Fruit fly (Drosophila melanogaster) whole organism, embryonic: ENCODE data around the gene Cyp303a1.

Source experiments
- Ada2b ChIP-seq: fragments of 200-800 bp; sonication (Bioruptor generic); IDR thresholded peaks from 2 replicates; pipeline ENCODE4 v1.3.6; 2022; ENCODE audit warnings: missing biosample characterization, missing genetic modification characterization
- CG1024 ChIP-seq: fragments of 200-800 bp; sonication (Bioruptor generic); IDR thresholded peaks from 2 replicates; pipeline ENCODE4 v1.3.6; 2022; ENCODE audit warnings: missing biosample characterization, missing genetic modification characterization
- CG10274 ChIP-seq: fragments of 200-800 bp; sonication (Bioruptor generic); optimal IDR thresholded peaks from 3 replicates; lab custom pipeline; 2017; ENCODE audit warnings: missing biosample characterization, mild to moderate bottlenecking, missing genetic modification characterization
- CG10959 ChIP-seq: fragments of 200-800 bp; sonication (Bioruptor generic); IDR thresholded peaks from 2 replicates; pipeline ENCODE4 v1.3.6; 2022; ENCODE audit warnings: missing biosample characterization, missing genetic modification characterization
- CG15479 ChIP-seq: fragments of 200-800 bp; sonication (Bioruptor generic); optimal IDR thresholded peaks from 3 replicates; lab custom pipeline; 2019; ENCODE audit warnings: missing biosample characterization, mild to moderate bottlenecking, missing genetic modification characterization, moderate library complexity
- CG17612 ChIP-seq: fragments of 200-800 bp; sonication (Bioruptor generic); IDR thresholded peaks from 2 replicates; pipeline ENCODE4 v1.3.6; 2022; ENCODE audit warnings: missing biosample characterization, missing genetic modification characterization
- CG17802 ChIP-seq: fragments of 200-800 bp; sonication (Bioruptor generic); optimal IDR thresholded peaks from 2 replicates; lab custom pipeline; 2018; ENCODE audit warnings: missing biosample characterization, mild to moderate bottlenecking, missing genetic modification characterization, moderate library complexity
- CG18262 ChIP-seq: fragments of 200-800 bp; optimal IDR thresholded peaks from 3 replicates; lab custom pipeline; 2019; ENCODE audit warnings: missing biosample characterization, mild to moderate bottlenecking, missing genetic modification characterization, moderate library complexity
- CG18619 ChIP-seq: fragments of 200-800 bp; sonication (Bioruptor generic); optimal IDR thresholded peaks from 3 replicates; lab custom pipeline; 2017; ENCODE audit warnings: missing biosample characterization, mild to moderate bottlenecking, missing genetic modification characterization
- CG2199 ChIP-seq: fragments of 200-800 bp; sonication (Bioruptor generic); IDR thresholded peaks from 3 replicates; pipeline ENCODE4 v1.3.6; 2022; ENCODE audit warnings: missing biosample characterization, missing genetic modification characterization
- CG2889 ChIP-seq: fragments of 200-800 bp; sonication (Bioruptor generic); IDR thresholded peaks from 3 replicates; pipeline ENCODE4 v1.3.6; 2022; ENCODE audit warnings: missing biosample characterization, missing genetic modification characterization
- CG4854 ChIP-seq: fragments of 200-800 bp; sonication (Bioruptor generic); optimal IDR thresholded peaks from 2 replicates; lab custom pipeline; 2016; ENCODE audit warnings: missing biosample characterization, missing genetic modification characterization, inconsistent platforms
- CG5180 ChIP-seq: fragments of 200-800 bp; sonication (Bioruptor generic); optimal IDR thresholded peaks from 3 replicates; lab custom pipeline; 2017; ENCODE audit warnings: missing biosample characterization, missing genetic modification characterization, mild to moderate bottlenecking, moderate library complexity, missing genetic modification reagents
- CG8089 ChIP-seq: fragments of 200-800 bp; sonication (Bioruptor generic); optimal IDR thresholded peaks from 3 replicates; lab custom pipeline; 2016; ENCODE audit warnings: missing biosample characterization, missing genetic modification characterization
- CG8290 ChIP-seq, 3 experiments: fragments of 200-800 bp; sonication (Bioruptor generic); optimal IDR thresholded peaks; 2 replicates each; lab custom pipeline; 2016 to 2019; ENCODE audit warnings: missing biosample characterization in 3 of 3, missing genetic modification characterization in 3 of 3, mild to moderate bottlenecking in 2 of 3, moderate library complexity in 1 of 3
- CG9797 ChIP-seq: fragments of 200-800 bp; sonication (Bioruptor generic); optimal IDR thresholded peaks from 3 replicates; lab custom pipeline; 2018; ENCODE audit warnings: missing biosample characterization, mild to moderate bottlenecking, missing genetic modification characterization
- CG9932 ChIP-seq: fragments of 200-800 bp; sonication (Bioruptor generic); IDR thresholded peaks from 2 replicates; pipeline ENCODE4 v1.3.6; 2022; ENCODE audit warnings: missing biosample characterization, missing genetic modification characterization
- CTCF ChIP-seq: fragments of 200-800 bp; sonication (Bioruptor generic); optimal IDR thresholded peaks from 2 replicates; lab custom pipeline; 2017; ENCODE audit warnings: missing biosample characterization, mild to moderate bottlenecking, missing genetic modification characterization, moderate library complexity
- CoRest ChIP-seq: fragments of 200-800 bp; sonication (Bioruptor generic); optimal IDR thresholded peaks from 3 replicates; lab custom pipeline; 2018; ENCODE audit warnings: missing biosample characterization, mild to moderate bottlenecking, missing genetic modification characterization, moderate library complexity
- D19B ChIP-seq: fragments of 200-800 bp; sonication (Bioruptor generic); optimal IDR thresholded peaks from 2 replicates; lab custom pipeline; 2017; ENCODE audit warnings: missing biosample characterization, mild to moderate bottlenecking, missing genetic modification characterization
- Dip2 ChIP-seq: fragments of 200-800 bp; sonication (Bioruptor generic); IDR thresholded peaks from 2 replicates; pipeline ENCODE4 v1.3.6; 2022; ENCODE audit warnings: missing biosample characterization, missing genetic modification characterization
- Fer2 ChIP-seq: fragments of 200-800 bp; sonication (Bioruptor generic); optimal IDR thresholded peaks from 2 replicates; lab custom pipeline; 2018; ENCODE audit warnings: missing biosample characterization, mild to moderate bottlenecking, missing genetic modification characterization, moderate library complexity
- H15 ChIP-seq: fragments of 200-800 bp; sonication (Bioruptor generic); IDR thresholded peaks from 3 replicates; pipeline ENCODE4 v1.3.6; 2022; ENCODE audit warnings: missing biosample characterization, missing genetic modification characterization
- Hey ChIP-seq: fragments of 200-800 bp; sonication (Bioruptor generic); optimal IDR thresholded peaks from 3 replicates; lab custom pipeline; 2018; ENCODE audit warnings: missing biosample characterization, mild to moderate bottlenecking, missing genetic modification characterization
- Hmx ChIP-seq: fragments of 200-800 bp; sonication (Bioruptor generic); optimal IDR thresholded peaks from 2 replicates; lab custom pipeline; 2016; ENCODE audit warnings: missing biosample characterization, missing genetic modification characterization
- Hr39 ChIP-seq: fragments of >200 bp; optimal IDR thresholded peaks from 2 replicates; lab custom pipeline; 2017
- NfI ChIP-seq: fragments of 200-800 bp; sonication (Bioruptor generic); optimal IDR thresholded peaks from 3 replicates; lab custom pipeline; 2018; ENCODE audit warnings: missing biosample characterization, mild to moderate bottlenecking, missing genetic modification characterization, moderate library complexity
- Optix ChIP-seq: fragments of 200-800 bp; sonication (Bioruptor generic); IDR thresholded peaks from 3 replicates; pipeline ENCODE4 v1.3.6; 2022; ENCODE audit warnings: missing biosample characterization, missing genetic modification characterization
- Sry-δ ChIP-seq: fragments of 200-800 bp; sonication (Bioruptor generic); optimal IDR thresholded peaks from 2 replicates; lab custom pipeline; 2016; ENCODE audit warnings: missing biosample characterization, missing genetic modification characterization
- TFAM ChIP-seq: fragments of 200-800 bp; sonication (Bioruptor generic); optimal IDR thresholded peaks from 2 replicates; lab custom pipeline; 2017; ENCODE audit warnings: missing biosample characterization, missing genetic modification characterization, inconsistent platforms
- ash1 ChIP-seq: fragments of 200-800 bp; sonication (Bioruptor generic); optimal IDR thresholded peaks from 2 replicates; lab custom pipeline; 2018; ENCODE audit warnings: missing biosample characterization, mild to moderate bottlenecking, missing genetic modification characterization
- bbx ChIP-seq: fragments of 200-800 bp; sonication (Bioruptor generic); IDR thresholded peaks from 2 replicates; pipeline ENCODE4 v1.3.6; 2022; ENCODE audit warnings: missing biosample characterization, missing genetic modification characterization; ENCODE audit not compliant: partially characterized antibody
- cg ChIP-seq: fragments of 200-800 bp; sonication (Bioruptor generic); optimal IDR thresholded peaks from 3 replicates; lab custom pipeline; 2019; ENCODE audit warnings: missing biosample characterization, mild to moderate bottlenecking, missing genetic modification characterization, moderate library complexity
- chif ChIP-seq, 2 experiments: fragments of 200-800 bp; sonication (Bioruptor generic); optimal IDR thresholded peaks; 3 replicates each; lab custom pipeline; 2016; ENCODE audit warnings: missing biosample characterization in 2 of 2, missing genetic modification characterization in 2 of 2
- da ChIP-seq: fragments of 200-800 bp; sonication (Bioruptor generic); optimal IDR thresholded peaks from 2 replicates; lab custom pipeline; 2016; ENCODE audit warnings: missing biosample characterization, missing genetic modification characterization
- ems ChIP-seq: fragments of 200-800 bp; sonication (Bioruptor generic); optimal IDR thresholded peaks from 3 replicates; lab custom pipeline; 2016; ENCODE audit warnings: missing biosample characterization, missing genetic modification characterization
- en ChIP-seq: fragments of 200-800 bp; sonication (Bioruptor generic); optimal IDR thresholded peaks from 2 replicates; lab custom pipeline; 2016; ENCODE audit warnings: missing biosample characterization, missing genetic modification characterization
- exex ChIP-seq: fragments of 200-800 bp; sonication (Bioruptor generic); optimal IDR thresholded peaks from 4 replicates; lab custom pipeline; 2018; ENCODE audit warnings: missing biosample characterization, mild to moderate bottlenecking, missing genetic modification characterization, moderate library complexity
- grau ChIP-seq: fragments of 200-800 bp; optimal IDR thresholded peaks from 3 replicates; lab custom pipeline; 2019; ENCODE audit warnings: missing biosample characterization, mild to moderate bottlenecking, missing genetic modification characterization, moderate library complexity
- jing ChIP-seq: fragments of 200-800 bp; sonication (Bioruptor generic); optimal IDR thresholded peaks from 2 replicates; lab custom pipeline; 2018; ENCODE audit warnings: missing biosample characterization, mild to moderate bottlenecking, missing genetic modification characterization
- klu ChIP-seq: fragments of 200-800 bp; sonication (Bioruptor generic); IDR thresholded peaks from 2 replicates; pipeline ENCODE4 v1.3.6; 2022; ENCODE audit warnings: missing biosample characterization, missing genetic modification characterization
- mirr ChIP-seq: fragments of 200-800 bp; sonication (Bioruptor generic); optimal IDR thresholded peaks from 3 replicates; lab custom pipeline; 2018; ENCODE audit warnings: missing biosample characterization, mild to moderate bottlenecking, missing genetic modification characterization
- pan ChIP-seq, 4 experiments: fragments of >200 bp in 3 of 4; fragments of 200-800 bp in 1 of 4; sonication (Bioruptor generic) in 1 of 4; optimal IDR thresholded peaks in 3 of 4; IDR thresholded peaks in 1 of 4; 2 replicates each; pipeline versions ENCODE4 v1.3.6 to Lab custom; 2017 to 2022; ENCODE audit warnings: missing biosample characterization in 2 of 4, missing genetic modification characterization in 2 of 4, mixed read lengths in 1 of 4
- pnt ChIP-seq: fragments of 200-800 bp; sonication (Bioruptor generic); optimal IDR thresholded peaks from 3 replicates; lab custom pipeline; 2016; ENCODE audit warnings: missing biosample characterization, missing genetic modification characterization
- rib ChIP-seq: fragments of 200-800 bp; sonication (Bioruptor generic); IDR thresholded peaks from 2 replicates; pipeline ENCODE4 v1.3.6; 2022; ENCODE audit warnings: missing biosample characterization, missing genetic modification characterization
- run ChIP-seq: fragments of 200-800 bp; sonication (Bioruptor generic); optimal IDR thresholded peaks from 3 replicates; lab custom pipeline; 2018; ENCODE audit warnings: missing biosample characterization, mild to moderate bottlenecking, missing genetic modification characterization
- trh ChIP-seq: fragments of 200-800 bp; sonication (Bioruptor generic); optimal IDR thresholded peaks from 2 replicates; lab custom pipeline; 2016; ENCODE audit warnings: missing biosample characterization, missing genetic modification characterization
- usp ChIP-seq: fragments of >200 bp; optimal IDR thresholded peaks from 2 replicates; lab custom pipeline; 2017; ENCODE audit warnings: missing biosample characterization, missing genetic modification characterization
- wor ChIP-seq: fragments of 200-800 bp; sonication (Bioruptor generic); IDR thresholded peaks from 2 replicates; pipeline ENCODE4 v1.3.6; 2022; ENCODE audit warnings: missing biosample characterization, missing genetic modification characterization
- zen2 ChIP-seq: fragments of 200-800 bp; sonication (Bioruptor generic); IDR thresholded peaks from 3 replicates; pipeline ENCODE4 v1.3.6; 2022; ENCODE audit warnings: missing biosample characterization, missing genetic modification characterization; ENCODE audit not compliant: partially characterized antibody

Cyp303a1 gene

DNA sequence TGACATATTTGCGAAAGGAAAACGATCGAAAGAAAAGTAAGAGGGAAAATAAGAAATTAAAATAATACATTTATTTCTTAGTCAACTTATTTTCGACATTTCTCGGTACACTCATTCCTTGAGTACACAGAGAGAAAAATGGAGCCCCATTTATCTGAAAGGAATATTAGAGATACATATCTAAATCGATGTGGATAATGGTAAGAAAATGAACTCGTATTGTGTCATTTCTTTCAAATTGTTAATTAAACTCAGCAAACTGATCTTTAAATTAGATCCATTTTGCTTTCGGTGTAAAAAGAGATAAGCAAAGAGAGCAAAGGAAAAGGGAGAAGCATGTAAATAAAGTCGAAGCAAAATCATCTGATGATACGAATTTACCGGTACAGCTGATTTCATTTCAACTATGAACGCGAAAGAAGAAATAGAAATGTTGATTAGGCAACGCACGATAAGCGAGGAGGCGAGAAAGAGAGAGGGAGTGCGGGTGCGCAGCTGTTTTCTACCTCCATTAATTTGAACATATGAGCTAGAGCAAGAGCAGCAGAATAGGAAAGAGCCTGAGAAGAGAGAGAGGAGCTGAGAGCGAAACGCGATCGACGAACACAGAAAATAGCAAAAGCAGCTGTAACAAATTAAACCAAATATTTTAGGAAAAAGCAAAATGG is 8.2 kb upstream of the Cyp303a1 start (continued):
- no peak for TF ChIP-seq CG2199 (GFP tag; lab: Robert Waterston, UW)
- TF ChIP-seq CoRest (tag; lab: Kevin White, UChicago) = peak; percentile 91
- TF ChIP-seq CG15479 (GFP tag; lab: Kevin White, UChicago) = peak; percentile 77
- TF ChIP-seq usp (GFP tag; lab: Kevin White, UChicago) = no peak
- peak; percentile 86 for TF ChIP-seq jing (GFP tag; lab: Kevin White, UChicago)
- peak; percentile 78 for TF ChIP-seq CG8089 (GFP tag; lab: Kevin White, UChicago)
- peak; percentile 84 to 92 for TF ChIP-seq chif (GFP tag; optimal IDR thresholded peaks at IDR 0.05; lab: Kevin White, UChicago)
- peak; percentile 58 for TF ChIP-seq Fer2 (tag; lab: Kevin White, UChicago)
- peak; percentile 74 for TF ChIP-seq trh (GFP tag; lab: Kevin White, UChicago)
- no peak for TF ChIP-seq bbx
- TF ChIP-seq Optix (GFP tag; lab: Robert Waterston, UW) = no peak
- TF ChIP-seq Ada2b (GFP tag; lab: Robert Waterston, UW) = no peak
- TF ChIP-seq grau (tag; lab: Kevin White, UChicago) = peak; percentile 90
- TF ChIP-seq pan (optimal IDR thresholded peaks at IDR 0.05; lab: Kevin White, UChicago) = no peak
- TF ChIP-seq pan (GFP tag; optimal IDR thresholded peaks at IDR 0.05 in 1 of 2, IDR thresholded peaks at IDR 0.05 in 1 of 2) = no peak
- TF ChIP-seq NfI = peak; percentile 88
- no peak for TF ChIP-seq Hr39 (lab: Kevin White, UChicago)
- peak; percentile 66 for TF ChIP-seq CG10274 (GFP tag; lab: Kevin White, UChicago)
- no peak for TF ChIP-seq rib (GFP tag; lab: Robert Waterston, UW)
- no peak for TF ChIP-seq CG10959 (GFP tag; lab: Robert Waterston, UW)
- TF ChIP-seq CG17612 (GFP tag; lab: Robert Waterston, UW) = no peak
- peak; percentile 48 for TF ChIP-seq CG5180
- TF ChIP-seq ash1 (GFP tag; lab: Kevin White, UChicago) = peak; percentile 21
- TF ChIP-seq Sry-δ (GFP tag; lab: Kevin White, UChicago) = peak; percentile 20
- no peak for TF ChIP-seq CG9932
- TF ChIP-seq CG9797 = no peak
- no peak for TF ChIP-seq CG1024 (GFP tag; lab: Robert Waterston, UW)
- TF ChIP-seq cg (GFP tag; lab: Kevin White, UChicago) = no peak
- peak; percentile 67 for TF ChIP-seq en (GFP tag; lab: Kevin White, UChicago)
- peak; percentile 38 for TF ChIP-seq da
- peak; percentile 31 for TF ChIP-seq CTCF
- TF ChIP-seq pnt (GFP tag; lab: Kevin White, UChicago) = peak; percentile 87
- peak; percentile 63 for TF ChIP-seq TFAM (GFP tag; lab: Kevin White, UChicago)
- peak; percentile 84 for TF ChIP-seq ems (GFP tag; lab: Kevin White, UChicago)
- peak; percentile 82 for TF ChIP-seq CG4854 (GFP tag; lab: Kevin White, UChicago)
- TF ChIP-seq wor (GFP tag; lab: Robert Waterston, UW) = no peak
- TF ChIP-seq CG2889 = no peak
- TF ChIP-seq CG17802 (tag; lab: Kevin White, UChicago) = peak; percentile 76
- peak; percentile 39 for TF ChIP-seq exex (tag; lab: Kevin White, UChicago)
- TF ChIP-seq CG8290 (GFP tag; optimal IDR thresholded peaks at IDR 0.05; lab: Kevin White, UChicago) = peak; percentile 32
- TF ChIP-seq CG8290 (tag; optimal IDR thresholded peaks at IDR 0.05; lab: Kevin White, UChicago) = peak in 1 of 2 experiments; percentile 93
- no peak for TF ChIP-seq Dip2
- TF ChIP-seq klu (GFP tag; lab: Robert Waterston, UW) = no peak
- no peak for TF ChIP-seq H15 (GFP tag; lab: Robert Waterston, UW)
- peak; percentile 86 for TF ChIP-seq CG18262
- no peak for TF ChIP-seq zen2 (GFP tag; lab: Robert Waterston, UW)
- peak; percentile 75 for TF ChIP-seq D19B
- TF ChIP-seq Hey = no peak
- TF ChIP-seq mirr (GFP tag; lab: Kevin White, UChicago) = peak; percentile 48
- peak; percentile 80 for TF ChIP-seq CG18619 (GFP tag; lab: Kevin White, UChicago)
- TF ChIP-seq Hmx (GFP tag; lab: Kevin White, UChicago) = peak; percentile 22
- peak; percentile 59 for TF ChIP-seq run (tag; lab: Kevin White, UChicago)
